Worm (Caenorhabditis elegans): ENCODE results near the gene T05C7.9.

ce11 chrIV:73175-73574, 5.9 kb upstream of the T05C7.9 start:
- TF ChIP-seq sea-1 (GFP tag; conservative IDR thresholded peaks at IDR 0.05), result no peak
- no peak for TF ChIP-seq F13C5.2 (tag; optimal IDR thresholded peaks at IDR 0.05)
- TF ChIP-seq B0310.2 (tag; optimal IDR thresholded peaks at IDR 0.05), result no peak
- no peak for TF ChIP-seq scrt-1 (GFP tag; IDR thresholded peaks at IDR 0.05)
- TF ChIP-seq ama-1 (optimal IDR thresholded peaks at IDR 0.05), result no peak
- TF ChIP-seq tbx-37 (GFP tag; conservative IDR thresholded peaks at IDR 0.05), result no peak
- TF ChIP-seq tra-4 (tag; optimal IDR thresholded peaks at IDR 0.05), result no peak
- no peak for TF ChIP-seq flt-1 (GFP tag; IDR thresholded peaks at IDR 0.05)
- no peak for TF ChIP-seq ets-7 (tag; optimal IDR thresholded peaks at IDR 0.05)
- TF ChIP-seq hmg-4 (GFP tag; optimal IDR thresholded peaks at IDR 0.05), result no peak
- TF ChIP-seq pes-1 (GFP tag; IDR thresholded peaks at IDR 0.05), result no peak
- no peak for TF ChIP-seq ceh-13 (GFP tag; optimal IDR thresholded peaks at IDR 0.05)
- no peak for TF ChIP-seq hnd-1 (tag; optimal IDR thresholded peaks at IDR 0.05)
- TF ChIP-seq ceh-36 (tag; optimal IDR thresholded peaks at IDR 0.05), result no peak
